Fruit fly (Drosophila melanogaster): ENCODE results near the gene CG4928.

dm6 chrX:16873053-16873452 is 39.9 kb upstream of the CG4928 start:
- no peak for TF ChIP-seq h (optimal IDR thresholded peaks at IDR 0.05)
- no peak for TF ChIP-seq psq (optimal IDR thresholded peaks at IDR 0.05)
- no peak for TF ChIP-seq Myc (optimal IDR thresholded peaks at IDR 0.05)
- TF ChIP-seq insv (optimal IDR thresholded peaks at IDR 0.05), result no peak

Measured in Kc167 (cell line).